Worm (Caenorhabditis elegans) whole organism, L4 larva: ENCODE data around the gene C31H1.5.

Source experiments
- R02D3.7 ChIP-seq: fragments of 150-350 bp; sonication (generic microtip); optimal IDR thresholded peaks from 3 replicates; lab custom pipeline; 2014; ENCODE audit warnings: missing biosample characterization, missing genetic modification characterization
- ZK546.5 ChIP-seq, 2 experiments: sonication (generic microtip); optimal IDR thresholded peaks; 2 replicates each; lab custom pipeline; 2017; ENCODE audit warnings: missing biosample characterization in 2 of 2, missing genetic modification characterization in 2 of 2
- aha-1 ChIP-seq: fragments of 150-350 bp; peaks from one replicate; lab custom pipeline; 2014; ENCODE audit warnings: missing biosample characterization, missing genetic modification characterization
- ama-1 ChIP-seq: fragments of 150-350 bp; optimal IDR thresholded peaks from 2 replicates; lab custom pipeline; 2014; ENCODE audit warnings: inconsistent platforms, mixed read lengths
- ceh-28 ChIP-seq: fragments of 150-350 bp; optimal IDR thresholded peaks from 2 replicates; lab custom pipeline; 2014; ENCODE audit warnings: missing biosample characterization, missing genetic modification reagents, missing genetic modification characterization
- dpl-1 ChIP-seq: fragments of 150-350 bp; optimal IDR thresholded peaks from 2 replicates; lab custom pipeline; 2014; ENCODE audit warnings: missing biosample characterization, missing genetic modification reagents, missing genetic modification characterization
- hlh-30 ChIP-seq: sonication (generic microtip); optimal IDR thresholded peaks from 2 replicates; lab custom pipeline; 2017; ENCODE audit warnings: antibody characterized with exemption, mild to moderate bottlenecking, missing genetic modification characterization, missing compliant biosample characterization; ENCODE audit not compliant: insufficient read depth
- lin-15B ChIP-seq: fragments of 150-350 bp; sonication (generic microtip); optimal IDR thresholded peaks from 3 replicates; lab custom pipeline; 2014; ENCODE audit warnings: missing biosample characterization, missing genetic modification characterization
- lsy-2 ChIP-seq, 2 experiments: fragments of 150-350 bp in 1 of 2; sonication (generic microtip) in 1 of 2; optimal IDR thresholded peaks; 2 replicates each; lab custom pipeline; 2014 to 2017; ENCODE audit warnings: missing biosample characterization in 2 of 2, missing genetic modification characterization in 2 of 2
- mdl-1 ChIP-seq, 2 experiments: fragments of 150-350 bp in 1 of 2; sonication (generic microtip) in 1 of 2; optimal IDR thresholded peaks; 2 replicates each; lab custom pipeline; 2014 to 2017; ENCODE audit warnings: missing biosample characterization in 2 of 2, missing genetic modification characterization in 2 of 2
- nhr-237 ChIP-seq: sonication (generic microtip); optimal IDR thresholded peaks from 2 replicates; lab custom pipeline; 2017; ENCODE audit warnings: missing biosample characterization, missing genetic modification characterization
- snpc-4 ChIP-seq: fragments of 150-350 bp; optimal IDR thresholded peaks from 2 replicates; lab custom pipeline; 2014; ENCODE audit warnings: missing biosample characterization, missing genetic modification characterization

DNA sequence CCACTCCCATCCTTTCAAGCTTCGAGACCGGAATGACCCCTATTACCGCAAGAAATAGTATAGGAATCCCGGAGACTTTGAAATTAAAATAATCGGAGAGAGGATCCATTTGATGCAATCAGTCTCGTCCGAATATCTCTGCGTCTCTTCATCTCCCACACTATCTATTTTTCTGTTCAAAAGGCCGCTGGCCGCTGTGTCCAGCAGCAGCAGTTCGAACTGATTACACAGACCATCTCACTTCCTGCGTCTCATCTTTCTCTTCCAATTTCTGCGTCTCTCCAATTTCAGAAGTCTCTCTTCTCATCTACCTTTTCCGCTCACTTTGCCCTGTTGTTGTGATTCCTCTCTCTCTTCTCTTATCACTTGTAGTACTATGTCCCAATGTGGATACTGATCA, 20.9 kb upstream of the C31H1.5 start:
- no peak for TF ChIP-seq ama-1 (lab: Kevin White, UChicago)
- no peak for TF ChIP-seq nhr-237 (tag; lab: Kevin White, UChicago)
- no peak for TF ChIP-seq lin-15B
- peak; percentile 59 for TF ChIP-seq aha-1
- TF ChIP-seq ceh-28, result no peak
- TF ChIP-seq mdl-1 (tag; optimal IDR thresholded peaks at IDR 0.05; lab: Kevin White, UChicago), result peak in 1 of 2 experiments; percentile 52
- TF ChIP-seq lsy-2 (tag; optimal IDR thresholded peaks at IDR 0.05; lab: Kevin White, UChicago), result peak in 1 of 2 experiments; percentile 55
- no peak for TF ChIP-seq R02D3.7 (tag; lab: Kevin White, UChicago)
- peak; percentile 64 for TF ChIP-seq hlh-30 (tag; lab: Kevin White, UChicago)
- TF ChIP-seq dpl-1 (GFP tag; lab: Kevin White, UChicago), result no peak
- no peak for TF ChIP-seq snpc-4
- no peak for TF ChIP-seq ZK546.5 (tag; optimal IDR thresholded peaks at IDR 0.05; lab: Kevin White, UChicago)
